Worm (Caenorhabditis elegans) whole organism, late embryonic: Measurements from ENCODE around the gene T19C3.4.

ENCODE experiments used
- T23F11.4 ChIP-seq: fragments of 200-800 bp; sonication (Bioruptor generic); optimal IDR thresholded peaks from 2 replicates; lab custom pipeline; 2018; ENCODE audit warnings: mild to moderate bottlenecking, missing genetic modification characterization, missing compliant biosample characterization
- ceh-14 ChIP-seq: sonication (generic microtip); optimal IDR thresholded peaks from 2 replicates; lab custom pipeline; 2016; ENCODE audit warnings: missing genotype, missing genetic modification characterization, missing compliant biosample characterization
- hlh-15 ChIP-seq: sonication (generic microtip); optimal IDR thresholded peaks from 2 replicates; lab custom pipeline; 2016; ENCODE audit warnings: missing genetic modification characterization, missing compliant biosample characterization
- pha-4 ChIP-seq: fragments of 150-350 bp; optimal IDR thresholded peaks from 2 replicates; lab custom pipeline; 2018; ENCODE audit warnings: missing biosample characterization, missing genetic modification reagents, missing genetic modification characterization
- rnt-1 ChIP-seq: sonication (generic microtip); optimal IDR thresholded peaks from 2 replicates; lab custom pipeline; 2016; ENCODE audit warnings: missing genetic modification characterization, missing compliant biosample characterization

DNA sequence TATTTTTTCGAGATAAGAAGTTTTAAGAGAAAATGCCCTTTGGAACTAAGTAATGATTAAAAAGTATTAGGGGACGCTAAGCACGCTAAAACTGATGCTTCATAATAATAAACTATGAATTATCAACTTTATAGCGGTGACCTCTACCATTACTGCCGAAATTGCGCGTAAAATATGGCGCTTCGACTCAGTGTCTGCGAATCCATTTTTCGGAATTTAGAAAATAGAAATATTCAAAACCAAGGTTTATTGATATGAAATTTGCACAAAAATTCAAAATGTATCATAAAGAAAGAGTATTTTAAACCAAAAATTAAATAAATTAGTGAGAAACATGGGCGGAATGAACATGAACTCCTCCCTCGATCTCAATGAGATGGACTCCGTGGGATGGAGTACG lies 20.8 kb downstream of the T19C3.4 start:
- no peak for TF ChIP-seq pha-4
- no peak for TF ChIP-seq rnt-1
- TF ChIP-seq ceh-14 (tag; lab: Kevin White, UChicago), result no peak
- no peak for TF ChIP-seq T23F11.4 (GFP tag; lab: Kevin White, UChicago)
- TF ChIP-seq hlh-15, result no peak
